Worm (Caenorhabditis elegans) whole organism, young adult: ENCODE results near the gene ghi-1.

Source experiments
- C06A6.2 ChIP-seq: fragments of 200-800 bp; sonication (Bioruptor generic); conservative IDR thresholded peaks from 2 replicates; pipeline ENCODE4 v1.3.6; 2022; ENCODE audit warnings: missing genetic modification characterization, missing compliant biosample characterization
- F23B12.7 ChIP-seq: sonication (generic microtip); optimal IDR thresholded peaks from 2 replicates; lab custom pipeline; 2017; ENCODE audit warnings: missing genetic modification characterization, mild to moderate bottlenecking, missing compliant biosample characterization, antibody characterized with exemption, moderate library complexity; ENCODE audit not compliant: insufficient read depth
- F37B4.10 ChIP-seq: fragments of 200-800 bp; sonication (Bioruptor generic); IDR thresholded peaks from 2 replicates; pipeline ENCODE4 v1.3.6; 2022; ENCODE audit warnings: missing genetic modification characterization, missing compliant biosample characterization
- F55B11.4 ChIP-seq: sonication (generic microtip); optimal IDR thresholded peaks from 2 replicates; lab custom pipeline; 2016; ENCODE audit warnings: missing compliant biosample characterization, missing genetic modification characterization, borderline replicate concordance; ENCODE audit not compliant: insufficient read depth
- T26A5.8 ChIP-seq: sonication (generic microtip); optimal IDR thresholded peaks from 2 replicates; lab custom pipeline; 2016; ENCODE audit warnings: missing genetic modification characterization, missing compliant biosample characterization
- Y79H2A.3 ChIP-seq: fragments of 200-800 bp; sonication (Bioruptor generic); conservative IDR thresholded peaks from 2 replicates; pipeline ENCODE4 v1.3.6; 2022; ENCODE audit warnings: missing genetic modification reagents, missing genetic modification characterization, missing compliant biosample characterization
- ama-1 ChIP-seq, 3 experiments: fragments of 150-350 bp in 1 of 3; sonication (generic microtip) in 2 of 3; optimal IDR thresholded peaks; 2 replicates each; lab custom pipeline; 2014 to 2018; ENCODE audit warnings: missing biosample characterization in 2 of 3, missing genetic modification characterization in 2 of 3, missing genetic modification reagents in 2 of 3
- cebp-1 ChIP-seq, 2 experiments: fragments of 200-800 bp in 1 of 2; sonication (Bioruptor generic) in 1 of 2; sonication (generic microtip) in 1 of 2; IDR thresholded peaks in 1 of 2; optimal IDR thresholded peaks in 1 of 2; 2 replicates each; pipeline versions ENCODE4 v1.3.6 to Lab custom; 2017 to 2022; ENCODE audit warnings: missing compliant biosample characterization in 2 of 2, missing genetic modification characterization in 2 of 2, mild to moderate bottlenecking in 1 of 2, missing genetic modification reagents in 1 of 2, moderate library complexity in 1 of 2
- ceh-27 ChIP-seq: fragments of 200-800 bp; sonication (Bioruptor generic); optimal IDR thresholded peaks from 2 replicates; lab custom pipeline; 2018; ENCODE audit warnings: mild to moderate bottlenecking, missing genetic modification characterization, moderate library complexity, missing compliant biosample characterization
- ceh-40 ChIP-seq: fragments of 200-800 bp; sonication (Bioruptor generic); IDR thresholded peaks from 2 replicates; pipeline ENCODE4 v1.3.6; 2022; ENCODE audit warnings: missing genetic modification characterization, missing compliant biosample characterization
- ceh-58 ChIP-seq: fragments of 200-800 bp; sonication (Bioruptor generic); IDR thresholded peaks from 2 replicates; pipeline ENCODE4 v1.3.6; 2022; ENCODE audit warnings: missing genetic modification characterization, missing compliant biosample characterization
- dpff-1 ChIP-seq: sonication (generic microtip); optimal IDR thresholded peaks from 2 replicates; lab custom pipeline; 2017; ENCODE audit warnings: mild to moderate bottlenecking, missing genetic modification characterization, missing compliant biosample characterization
- egl-44 ChIP-seq: fragments of 200-800 bp; sonication (Bioruptor generic); IDR thresholded peaks from 2 replicates; pipeline ENCODE4 v1.3.6; 2022; ENCODE audit warnings: missing genetic modification reagents, missing genetic modification characterization, missing compliant biosample characterization
- hmg-1.2 ChIP-seq: fragments of 200-800 bp; sonication (Bioruptor generic); IDR thresholded peaks from 2 replicates; pipeline ENCODE4 v1.3.6; 2022; ENCODE audit warnings: missing genetic modification reagents, missing genetic modification characterization, missing compliant biosample characterization
- let-526 ChIP-seq: fragments of 200-800 bp; sonication (Bioruptor generic); IDR thresholded peaks from 2 replicates; pipeline ENCODE4 v1.3.6; 2022; ENCODE audit warnings: missing genetic modification reagents, missing genetic modification characterization, missing compliant biosample characterization
- lin-26 ChIP-seq: fragments of 200-800 bp; sonication (Bioruptor generic); IDR thresholded peaks from 2 replicates; pipeline ENCODE4 v1.3.6; 2022; ENCODE audit warnings: missing genetic modification reagents, missing genetic modification characterization, missing compliant biosample characterization
- lin-40 ChIP-seq: sonication (generic microtip); optimal IDR thresholded peaks from 2 replicates; lab custom pipeline; 2016; ENCODE audit warnings: missing genetic modification characterization, mild to moderate bottlenecking, missing compliant biosample characterization, missing genotype, missing genetic modification reagents
- lin-54 ChIP-seq: fragments of 200-800 bp; sonication (Bioruptor generic); optimal IDR thresholded peaks from 2 replicates; lab custom pipeline; 2018; ENCODE audit warnings: mild to moderate bottlenecking, missing genetic modification characterization, missing compliant biosample characterization
- lir-1 ChIP-seq: fragments of 200-800 bp; sonication (Bioruptor generic); conservative IDR thresholded peaks from 2 replicates; pipeline ENCODE4 v1.3.6; 2022; ENCODE audit warnings: missing genetic modification reagents, missing genetic modification characterization, missing compliant biosample characterization
- madf-8 ChIP-seq: fragments of 200-800 bp; sonication (Bioruptor generic); conservative IDR thresholded peaks from 2 replicates; pipeline ENCODE4 v1.3.6; 2022; ENCODE audit warnings: missing genetic modification reagents, missing genetic modification characterization, missing compliant biosample characterization
- nfyb-1 ChIP-seq: fragments of 200-800 bp; sonication (Bioruptor generic); IDR thresholded peaks from 2 replicates; pipeline ENCODE4 v1.3.6; 2022; ENCODE audit warnings: missing genetic modification reagents, missing genetic modification characterization, missing compliant biosample characterization
- nhr-80 ChIP-seq: sonication (generic microtip); optimal IDR thresholded peaks from 2 replicates; lab custom pipeline; 2016; ENCODE audit warnings: missing genetic modification characterization, missing compliant biosample characterization
- rec-8 ChIP-seq, 2 experiments: sonication (generic microtip); optimal IDR thresholded peaks; 2 replicates each; lab custom pipeline; 2016; ENCODE audit warnings: mild to moderate bottlenecking in 2 of 2, missing genetic modification characterization in 2 of 2, missing genetic modification reagents in 2 of 2, missing genotype in 2 of 2, missing biosample characterization in 1 of 2, missing compliant biosample characterization in 1 of 2, moderate library complexity in 1 of 2
- repo-1 ChIP-seq: sonication (generic microtip); optimal IDR thresholded peaks from 2 replicates; lab custom pipeline; 2017; ENCODE audit warnings: mild to moderate bottlenecking, missing genetic modification characterization, missing compliant biosample characterization
- sdz-38 ChIP-seq: sonication (generic microtip); optimal IDR thresholded peaks from 2 replicates; lab custom pipeline; 2016; ENCODE audit warnings: missing genotype, missing genetic modification characterization, missing compliant biosample characterization
- snpc-1.3 ChIP-seq: sonication (generic microtip); optimal IDR thresholded peaks from 2 replicates; lab custom pipeline; 2017; ENCODE audit warnings: missing genetic modification characterization, mild to moderate bottlenecking, missing compliant biosample characterization, antibody characterized with exemption, moderate library complexity, missing genotype, missing genetic modification reagents; ENCODE audit not compliant: insufficient read depth
- sptf-2 ChIP-seq: fragments of 200-800 bp; sonication (Bioruptor generic); optimal IDR thresholded peaks from 2 replicates; lab custom pipeline; 2018; ENCODE audit warnings: mild to moderate bottlenecking, missing genetic modification characterization, missing compliant biosample characterization
- tlf-1 ChIP-seq: fragments of 200-800 bp; sonication (Bioruptor generic); optimal IDR thresholded peaks from 2 replicates; lab custom pipeline; 2018; ENCODE audit warnings: mild to moderate bottlenecking, missing genetic modification characterization, missing compliant biosample characterization
- zfh-2 ChIP-seq: fragments of 200-800 bp; sonication (Bioruptor generic); conservative IDR thresholded peaks from 2 replicates; pipeline ENCODE4 v1.3.6; 2022; ENCODE audit warnings: missing genetic modification reagents, missing genetic modification characterization, missing compliant biosample characterization
- ztf-26 ChIP-seq: sonication (generic microtip); optimal IDR thresholded peaks from 2 replicates; lab custom pipeline; 2017; ENCODE audit warnings: missing genetic modification characterization, missing compliant biosample characterization
- ztf-28 ChIP-seq: fragments of 200-800 bp; sonication (Bioruptor generic); IDR thresholded peaks from 2 replicates; pipeline ENCODE4 v1.3.6; 2022; ENCODE audit warnings: missing genetic modification reagents, missing genetic modification characterization, missing compliant biosample characterization
- ztf-6 ChIP-seq: fragments of 200-800 bp; sonication (Bioruptor generic); IDR thresholded peaks from 2 replicates; pipeline ENCODE4 v1.3.6; 2022; ENCODE audit warnings: missing genetic modification reagents, missing genetic modification characterization, missing compliant biosample characterization

ghi-1 gene

ce11 chrII:11637189-11637754, 9.3 kb upstream of the ghi-1 start:
- TF ChIP-seq ama-1 (optimal IDR thresholded peaks at IDR 0.05; lab: Kevin White, UChicago): peak; percentile 56
- no peak for TF ChIP-seq ama-1 (GFP tag; optimal IDR thresholded peaks at IDR 0.05; lab: Kevin White, UChicago)
- TF ChIP-seq tlf-1 (GFP tag; lab: Kevin White, UChicago): peak; percentile 13
- no peak for TF ChIP-seq cebp-1 (GFP tag; IDR thresholded peaks at IDR 0.05; lab: Robert Waterston, UW)
- TF ChIP-seq cebp-1 (tag; optimal IDR thresholded peaks at IDR 0.05; lab: Kevin White, UChicago): peak; percentile 10
- 0 out of 2 replicates have a peak, but pooled peaks have one; percentile 5 for TF ChIP-seq hmg-1.2 (GFP tag; lab: Robert Waterston, UW)
- TF ChIP-seq F23B12.7 (tag; lab: Kevin White, UChicago): no peak
- 0 out of 2 replicates have a peak, but pooled peaks have one; percentile 9 for TF ChIP-seq C06A6.2
- no peak for TF ChIP-seq lin-54 (GFP tag; lab: Kevin White, UChicago)
- TF ChIP-seq lin-40 (tag; lab: Kevin White, UChicago): peak; percentile 73

ce11 chrII:11637817-11638216, 8.7 kb upstream of the ghi-1 start:
- TF ChIP-seq snpc-1.3 (tag; lab: Kevin White, UChicago) (no peak), repo-1 (tag; lab: Kevin White, UChicago) (peak; percentile 8), ceh-58 (GFP tag; lab: Robert Waterston, UW) (no peak), Y79H2A.3 (GFP tag; lab: Robert Waterston, UW) (no peak), F23B12.7 (tag; lab: Kevin White, UChicago) (no peak), dpff-1 (tag; lab: Kevin White, UChicago) (no peak), ztf-28 (GFP tag; lab: Robert Waterston, UW) (no peak), zfh-2 (GFP tag; lab: Robert Waterston, UW) (no peak)
- TF ChIP-seq, all 124 proteins: peak for 1

ce11 chrII:11642025-11642424, 4.5 kb upstream of the ghi-1 start:
- TF ChIP-seq rec-8 (tag; optimal IDR thresholded peaks at IDR 0.05; lab: Kevin White, UChicago) (no peak), lir-1 (GFP tag; lab: Robert Waterston, UW) (no peak), F37B4.10 (no peak), ztf-6 (GFP tag; lab: Robert Waterston, UW) (no peak), ztf-26 (tag; lab: Kevin White, UChicago) (peak; percentile 72)

ce11 chrII:11642736-11643135, 3.8 kb upstream of the ghi-1 start:
- no peak for TF ChIP-seq nhr-80 (tag; lab: Kevin White, UChicago)
- no peak for TF ChIP-seq ceh-40 (GFP tag; lab: Robert Waterston, UW)
- no peak for TF ChIP-seq egl-44 (GFP tag; lab: Robert Waterston, UW)
- TF ChIP-seq T26A5.8 (tag; lab: Kevin White, UChicago): no peak
- TF ChIP-seq sdz-38: no peak
- TF ChIP-seq sptf-2 (GFP tag; lab: Kevin White, UChicago): no peak
- TF ChIP-seq cebp-1 (GFP tag; IDR thresholded peaks at IDR 0.05; lab: Robert Waterston, UW): no peak
- no peak for TF ChIP-seq cebp-1 (tag; optimal IDR thresholded peaks at IDR 0.05; lab: Kevin White, UChicago)
- TF ChIP-seq nfyb-1 (GFP tag; lab: Robert Waterston, UW): no peak
- TF ChIP-seq ceh-27 (GFP tag; lab: Kevin White, UChicago): no peak
- TF ChIP-seq lin-26 (GFP tag; lab: Robert Waterston, UW): no peak
- TF ChIP-seq madf-8 (GFP tag; lab: Robert Waterston, UW): no peak
- no peak for TF ChIP-seq F55B11.4 (tag; lab: Kevin White, UChicago)
- TF ChIP-seq let-526: no peak
- no peak for TF ChIP-seq dpff-1 (tag; lab: Kevin White, UChicago)
